Worm (Caenorhabditis elegans) whole organism, young adult: ENCODE data around the gene K03B4.4.

ENCODE experiments used
- C06A6.2 ChIP-seq: fragments of 200-800 bp; sonication (Bioruptor generic); conservative IDR thresholded peaks from 2 replicates; pipeline ENCODE4 v1.3.6; 2022; ENCODE audit warnings: missing genetic modification characterization, missing compliant biosample characterization
- D2030.7 ChIP-seq: fragments of 200-800 bp; sonication (Bioruptor generic); IDR thresholded peaks from 2 replicates; pipeline ENCODE4 v1.3.6; 2022; ENCODE audit warnings: missing genetic modification reagents, missing genetic modification characterization, missing compliant biosample characterization
- F49E8.2 ChIP-seq: sonication (generic microtip); optimal IDR thresholded peaks from 3 replicates; lab custom pipeline; 2017; ENCODE audit warnings: missing genetic modification characterization, mild to moderate bottlenecking, missing compliant biosample characterization, antibody characterized with exemption, moderate library complexity; ENCODE audit not compliant: insufficient read depth
- F52B5.7 ChIP-seq: sonication (generic microtip); optimal IDR thresholded peaks from 2 replicates; lab custom pipeline; 2016; ENCODE audit warnings: mild to moderate bottlenecking, missing genetic modification characterization, missing compliant biosample characterization
- Y95B8A.8 ChIP-seq: fragments of 200-800 bp; sonication (Bioruptor generic); IDR thresholded peaks from 2 replicates; pipeline ENCODE4 v1.3.6; 2022; ENCODE audit warnings: missing genetic modification reagents, missing genetic modification characterization, missing compliant biosample characterization
- ama-1 ChIP-seq, 3 experiments: fragments of 150-350 bp in 1 of 3; sonication (generic microtip) in 2 of 3; optimal IDR thresholded peaks; 2 replicates each; lab custom pipeline; 2014 to 2018; ENCODE audit warnings: missing biosample characterization in 2 of 3, missing genetic modification characterization in 2 of 3, missing genetic modification reagents in 2 of 3
- attf-6 ChIP-seq: fragments of 200-800 bp; sonication (Bioruptor generic); IDR thresholded peaks from 2 replicates; pipeline ENCODE4 v1.3.6; 2022; ENCODE audit warnings: missing genetic modification reagents, missing genetic modification characterization, missing compliant biosample characterization
- bed-2 ChIP-seq: fragments of 200-800 bp; sonication (Bioruptor generic); IDR thresholded peaks from 2 replicates; pipeline ENCODE4 v1.3.6; 2022; ENCODE audit warnings: missing genetic modification reagents, missing genetic modification characterization, missing compliant biosample characterization
- cebp-2 ChIP-seq: fragments of 200-800 bp; sonication (Bioruptor generic); IDR thresholded peaks from 2 replicates; pipeline ENCODE4 v1.3.6; 2022; ENCODE audit warnings: missing genetic modification characterization, missing compliant biosample characterization
- chd-7 ChIP-seq: sonication (generic microtip); optimal IDR thresholded peaks from 2 replicates; lab custom pipeline; 2016; ENCODE audit warnings: mild to moderate bottlenecking, missing genetic modification characterization, moderate library complexity, missing compliant biosample characterization
- dox-1 ChIP-seq: fragments of 200-800 bp; sonication (Bioruptor generic); IDR thresholded peaks from 2 replicates; pipeline ENCODE4 v1.3.6; 2022; ENCODE audit warnings: missing genetic modification reagents, missing genetic modification characterization, missing compliant biosample characterization
- dpl-1 ChIP-seq: fragments of 150-350 bp; optimal IDR thresholded peaks from 2 replicates; lab custom pipeline; 2014; ENCODE audit warnings: missing biosample characterization, missing genetic modification reagents, missing genetic modification characterization
- egl-44 ChIP-seq: fragments of 200-800 bp; sonication (Bioruptor generic); IDR thresholded peaks from 2 replicates; pipeline ENCODE4 v1.3.6; 2022; ENCODE audit warnings: missing genetic modification reagents, missing genetic modification characterization, missing compliant biosample characterization
- egrh-3 ChIP-seq: fragments of 200-800 bp; sonication (Bioruptor generic); IDR thresholded peaks from 2 replicates; pipeline ENCODE4 v1.3.6; 2022; ENCODE audit warnings: missing genetic modification reagents, missing genetic modification characterization, missing compliant biosample characterization
- ekl-4 ChIP-seq: fragments of 200-800 bp; sonication (Bioruptor generic); IDR thresholded peaks from 2 replicates; pipeline ENCODE4 v1.3.6; 2022; ENCODE audit warnings: missing genetic modification reagents, missing genetic modification characterization, missing compliant biosample characterization
- hlh-12 ChIP-seq: sonication (generic microtip); optimal IDR thresholded peaks from 2 replicates; lab custom pipeline; 2016; ENCODE audit warnings: missing genetic modification characterization, missing compliant biosample characterization
- hrde-1 ChIP-seq: sonication (generic microtip); optimal IDR thresholded peaks from 2 replicates; lab custom pipeline; 2016; ENCODE audit warnings: missing genetic modification characterization, mild to moderate bottlenecking, missing compliant biosample characterization, moderate library complexity, missing genotype, missing genetic modification reagents, borderline replicate concordance
- hsf-1 ChIP-seq: fragments of 200-800 bp; sonication (Bioruptor generic); IDR thresholded peaks from 2 replicates; pipeline ENCODE4 v1.3.6; 2022; ENCODE audit warnings: missing genetic modification reagents, missing genetic modification characterization, missing compliant biosample characterization
- lag-1 ChIP-seq: fragments of 200-800 bp; sonication (Bioruptor generic); IDR thresholded peaks from 2 replicates; pipeline ENCODE4 v1.3.6; 2022; ENCODE audit warnings: missing genetic modification reagents, missing genetic modification characterization, missing compliant biosample characterization
- let-607 ChIP-seq, 2 experiments: fragments of 200-800 bp in 1 of 2; sonication (Bioruptor generic) in 1 of 2; sonication (generic microtip) in 1 of 2; optimal IDR thresholded peaks; 2 replicates each; lab custom pipeline; 2016 to 2018; ENCODE audit warnings: mild to moderate bottlenecking in 2 of 2, missing compliant biosample characterization in 2 of 2, missing genetic modification characterization in 2 of 2, moderate library complexity in 2 of 2, missing genotype in 1 of 2
- lin-40 ChIP-seq: sonication (generic microtip); optimal IDR thresholded peaks from 2 replicates; lab custom pipeline; 2016; ENCODE audit warnings: missing genetic modification characterization, mild to moderate bottlenecking, missing compliant biosample characterization, missing genotype, missing genetic modification reagents
- madf-3 ChIP-seq: fragments of 200-800 bp; sonication (Bioruptor generic); IDR thresholded peaks from 2 replicates; pipeline ENCODE4 v1.3.6; 2022; ENCODE audit warnings: missing genetic modification reagents, missing genetic modification characterization, missing compliant biosample characterization
- mcd-1 ChIP-seq: fragments of 200-800 bp; sonication (Bioruptor generic); IDR thresholded peaks from 2 replicates; pipeline ENCODE4 v1.3.6; 2022; ENCODE audit warnings: missing genetic modification reagents, missing genetic modification characterization, missing compliant biosample characterization
- nhr-80 ChIP-seq: sonication (generic microtip); optimal IDR thresholded peaks from 2 replicates; lab custom pipeline; 2016; ENCODE audit warnings: missing genetic modification characterization, missing compliant biosample characterization
- nhr-90 ChIP-seq: sonication (generic microtip); optimal IDR thresholded peaks from 2 replicates; lab custom pipeline; 2016; ENCODE audit warnings: missing genotype, mild to moderate bottlenecking, missing genetic modification characterization, missing compliant biosample characterization
- repo-1 ChIP-seq: sonication (generic microtip); optimal IDR thresholded peaks from 2 replicates; lab custom pipeline; 2017; ENCODE audit warnings: mild to moderate bottlenecking, missing genetic modification characterization, missing compliant biosample characterization
- sea-2 ChIP-seq: fragments of 200-800 bp; sonication (Bioruptor generic); IDR thresholded peaks from 2 replicates; pipeline ENCODE4 v1.3.6; 2022; ENCODE audit warnings: missing genetic modification characterization, missing compliant biosample characterization
- snpc-3.4 ChIP-seq: sonication (generic microtip); optimal IDR thresholded peaks from 2 replicates; lab custom pipeline; 2017; ENCODE audit warnings: missing genetic modification characterization, mild to moderate bottlenecking, missing compliant biosample characterization, antibody characterized with exemption, moderate library complexity, missing genotype, missing genetic modification reagents
- tbx-9 ChIP-seq: sonication (generic microtip); optimal IDR thresholded peaks from 2 replicates; lab custom pipeline; 2016; ENCODE audit warnings: borderline replicate concordance, missing genetic modification characterization, inconsistent platforms, missing compliant biosample characterization
- zfh-2 ChIP-seq: fragments of 200-800 bp; sonication (Bioruptor generic); conservative IDR thresholded peaks from 2 replicates; pipeline ENCODE4 v1.3.6; 2022; ENCODE audit warnings: missing genetic modification reagents, missing genetic modification characterization, missing compliant biosample characterization
- ztf-18 ChIP-seq: sonication (generic microtip); optimal IDR thresholded peaks from 2 replicates; lab custom pipeline; 2016; ENCODE audit warnings: missing genotype, mild to moderate bottlenecking, missing genetic modification characterization, missing compliant biosample characterization
- ztf-22 ChIP-seq: fragments of 200-800 bp; sonication (Bioruptor generic); optimal IDR thresholded peaks from 2 replicates; lab custom pipeline; 2018; ENCODE audit warnings: mild to moderate bottlenecking, missing genetic modification characterization, moderate library complexity, missing compliant biosample characterization
- ztf-26 ChIP-seq: sonication (generic microtip); optimal IDR thresholded peaks from 2 replicates; lab custom pipeline; 2017; ENCODE audit warnings: missing genetic modification characterization, missing compliant biosample characterization
- ztf-3 ChIP-seq: fragments of 200-800 bp; sonication (Bioruptor generic); optimal IDR thresholded peaks from 2 replicates; lab custom pipeline; 2018; ENCODE audit warnings: mild to moderate bottlenecking, missing genetic modification characterization, missing compliant biosample characterization
- ztf-6 ChIP-seq: fragments of 200-800 bp; sonication (Bioruptor generic); IDR thresholded peaks from 2 replicates; pipeline ENCODE4 v1.3.6; 2022; ENCODE audit warnings: missing genetic modification reagents, missing genetic modification characterization, missing compliant biosample characterization

K03B4.4 gene

ce11 chrV:4649649-4650384, 32.0 kb upstream of the K03B4.4 start:
- no peak for TF ChIP-seq egl-44 (GFP tag; lab: Robert Waterston, UW)
- TF ChIP-seq hsf-1 (GFP tag; lab: Robert Waterston, UW), result 0 out of 2 replicates have a peak, but pooled peaks have one; percentile 7
- TF ChIP-seq snpc-3.4 (tag; lab: Kevin White, UChicago), result no peak
- peak; percentile 57; the same call in 1 of the 2 replicates for TF ChIP-seq zfh-2 (GFP tag; lab: Robert Waterston, UW)
- no peak for TF ChIP-seq hrde-1 (tag; lab: Kevin White, UChicago)
- 0 out of 2 replicates have a peak, but pooled peaks have one; percentile 70 for TF ChIP-seq cebp-2 (GFP tag; lab: Robert Waterston, UW)
- TF ChIP-seq mcd-1, result 0 out of 2 replicates have a peak, but pooled peaks have one; percentile 13

DNA sequence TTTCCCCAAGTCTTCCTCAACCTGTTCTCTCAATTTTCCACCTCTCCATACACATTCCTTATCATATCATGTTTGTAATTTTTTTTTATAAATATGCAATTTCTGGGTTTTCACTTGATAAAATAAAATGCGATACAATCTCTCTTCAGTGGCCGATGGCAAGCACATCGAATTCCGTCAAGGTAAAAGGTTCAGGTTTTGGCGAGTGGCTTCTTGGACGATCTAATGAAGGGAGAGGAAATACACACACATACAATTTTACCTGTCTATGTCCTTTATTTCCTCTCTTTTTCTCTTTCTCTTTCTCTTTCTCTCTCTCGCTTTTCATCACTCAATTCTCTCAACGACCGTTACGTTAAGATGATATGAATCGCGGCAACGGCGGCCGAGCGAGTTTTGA, 30.3 kb upstream of the K03B4.4 start:
- TF ChIP-seq F49E8.2 (tag; lab: Kevin White, UChicago) (no peak), D2030.7 (GFP tag; lab: Robert Waterston, UW) (no peak), C06A6.2 (GFP tag; lab: Robert Waterston, UW) (no peak), ztf-26 (peak; percentile 16), nhr-80 (peak; percentile 17), ztf-18 (tag; lab: Kevin White, UChicago) (no peak), chd-7 (no peak), ekl-4 (no peak), attf-6 (GFP tag; lab: Robert Waterston, UW) (no peak), ztf-3 (GFP tag; lab: Kevin White, UChicago) (no peak)

DNA sequence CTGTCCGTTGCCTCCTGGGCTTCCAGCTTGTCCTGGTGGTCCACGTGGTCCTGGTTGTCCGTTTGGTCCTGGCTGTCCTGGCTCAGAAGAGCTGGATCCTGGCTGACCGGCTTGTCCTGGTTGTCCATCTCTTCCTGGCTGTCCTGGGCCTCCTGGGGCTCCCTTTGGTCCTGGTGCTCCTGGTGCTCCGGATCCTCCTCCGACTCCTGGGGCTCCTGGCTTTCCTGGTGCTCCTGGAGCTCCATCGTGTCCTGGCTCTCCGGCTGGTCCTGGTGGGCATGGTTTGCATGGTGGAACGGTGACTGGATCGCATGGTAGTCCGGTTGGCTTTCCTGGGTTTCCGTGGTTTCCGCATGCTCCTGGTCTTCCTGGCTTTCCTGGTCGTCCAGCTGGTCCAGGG, 28.7 kb upstream of the K03B4.4 start:
- TF ChIP-seq attf-6 (GFP tag; lab: Robert Waterston, UW) (no peak), ztf-6 (GFP tag; lab: Robert Waterston, UW) (no peak), madf-3 (GFP tag; lab: Robert Waterston, UW) (no peak), dpl-1 (GFP tag; lab: Kevin White, UChicago) (no peak), zfh-2 (GFP tag; lab: Robert Waterston, UW) (peak; percentile 94), let-607 (tag; optimal IDR thresholded peaks at IDR 0.05; lab: Kevin White, UChicago) (no peak), tbx-9 (no peak), lin-40 (tag; lab: Kevin White, UChicago) (peak; percentile 12), egrh-3 (peak; percentile 94), dox-1 (GFP tag; lab: Robert Waterston, UW) (0 out of 2 replicates have a peak, but pooled peaks have one; percentile 41), Y95B8A.8 (no peak), hlh-12 (tag; lab: Kevin White, UChicago) (no peak), ama-1 (optimal IDR thresholded peaks at IDR 0.05; lab: Kevin White, UChicago) (no peak), ama-1 (GFP tag; optimal IDR thresholded peaks at IDR 0.05; lab: Kevin White, UChicago) (no peak), sea-2 (no peak), ztf-26 (peak; percentile 31)
- TF ChIP-seq, all 124 proteins: peak for 5

- TF ChIP-seq lag-1 (GFP tag; lab: Robert Waterston, UW) (no peak), egrh-3 (no peak), repo-1 (tag; lab: Kevin White, UChicago) (no peak), F52B5.7 (no peak), nhr-90 (tag; lab: Kevin White, UChicago) (no peak), bed-2 (GFP tag; lab: Robert Waterston, UW) (no peak), ztf-22 (GFP tag; lab: Kevin White, UChicago) (no peak)
Observed at ce11 chrV:4653871-4654605, 27.7 kb upstream of the K03B4.4 start, which contains the start of the genes col-139 and F41F3.1. col-139 (minus strand) TSS chrV:4653971. F41F3.1 (plus strand) TSS chrV:4654555.
